Fruit fly (Drosophila melanogaster): ENCODE data around the gene CG9399.

CG9399 gene

DNA sequence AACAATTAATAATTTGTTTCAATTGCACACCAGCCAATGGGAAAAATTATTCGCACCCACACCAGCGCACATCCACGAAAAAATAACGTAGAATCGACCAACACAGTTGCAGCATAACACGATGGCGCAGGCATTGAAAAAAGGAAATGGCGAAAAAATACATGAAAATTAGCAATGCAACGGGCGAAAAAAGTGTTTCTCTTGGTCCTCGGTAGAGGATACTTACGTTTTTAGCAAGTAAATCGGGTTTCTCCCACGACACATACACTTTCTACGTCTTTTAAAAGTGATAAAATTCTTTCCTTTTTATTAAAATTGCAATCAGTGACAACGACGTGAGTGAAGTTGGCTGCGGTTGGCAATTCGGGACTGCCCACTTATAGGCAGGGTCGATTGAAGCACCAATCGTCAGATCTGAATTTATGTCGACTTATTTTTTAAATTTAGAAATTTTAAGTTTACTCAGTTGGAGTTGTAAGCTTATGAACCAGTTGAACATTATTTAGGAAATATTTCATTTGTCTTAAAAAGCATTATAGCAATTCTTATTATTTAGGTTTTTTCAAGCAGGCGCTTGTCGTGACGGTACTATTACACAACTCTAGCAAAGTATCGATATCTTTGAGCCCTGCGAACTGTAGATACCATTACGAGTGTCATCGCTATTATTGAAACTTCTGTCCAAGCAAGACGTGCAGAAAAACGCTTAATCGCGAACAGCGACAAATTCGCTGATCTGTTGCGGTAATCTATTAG lies 3.5 kb upstream of the CG9399 start, which contains the start of the genes Kap-alpha3 and Son (continued):
- TF ChIP-seq CG4328 (GFP tag; optimal IDR thresholded peaks at IDR 0.05) (peak; percentile 97), Dip2 (GFP tag; IDR thresholded peaks at IDR 0.05) (no peak), CG9437 (GFP tag; optimal IDR thresholded peaks at IDR 0.05) (peak; percentile 97), psq (GFP tag; optimal IDR thresholded peaks at IDR 0.05) (peak; percentile 79), Nf-YC (tag; optimal IDR thresholded peaks at IDR 0.05) (peak; percentile 89), Poxn (GFP tag; IDR thresholded peaks at IDR 0.05) (peak; percentile 69), Oaz (GFP tag; IDR thresholded peaks at IDR 0.05) (peak; percentile 74), CG7839 (tag; optimal IDR thresholded peaks at IDR 0.05) (peak; percentile 89), CG12659 (GFP tag; optimal IDR thresholded peaks at IDR 0.05) (peak; percentile 98), Ets65A (GFP tag) (peak; percentile 100), ato (GFP tag; IDR thresholded peaks at IDR 0.05; ENCODE audit: partially characterized antibody) (no peak), BtbVII (GFP tag; optimal IDR thresholded peaks at IDR 0.05) (peak; percentile 92), repo (GFP tag; optimal IDR thresholded peaks at IDR 0.05) (peak; percentile 87), hth (optimal IDR thresholded peaks at IDR 0.05) (no peak), CG12391 (tag; optimal IDR thresholded peaks at IDR 0.05) (peak; percentile 94), CG2116 (GFP tag; optimal IDR thresholded peaks at IDR 0.05) (peak; percentile 99), CG10274 (GFP tag; optimal IDR thresholded peaks at IDR 0.05) (peak; percentile 88), nmo (GFP tag; optimal IDR thresholded peaks at IDR 0.05) (peak; percentile 95), btn (GFP tag; optimal IDR thresholded peaks at IDR 0.05) (peak; percentile 90), CG33557 (GFP tag; optimal IDR thresholded peaks at IDR 0.05) (peak; percentile 95), Lim3 (GFP tag; IDR thresholded peaks at IDR 0.05) (0 out of 2 replicates have a peak, but pooled peaks have one; percentile 11), CG12071 (GFP tag; optimal IDR thresholded peaks at IDR 0.05) (peak; percentile 91), CG1024 (GFP tag; IDR thresholded peaks at IDR 0.05) (peak; percentile 85), Antp (GFP tag; optimal IDR thresholded peaks at IDR 0.05) (peak; percentile 91), CG7745 (tag; optimal IDR thresholded peaks at IDR 0.05) (peak; percentile 42), cg (GFP tag; optimal IDR thresholded peaks at IDR 0.05) (peak; percentile 82), CG30403 (GFP tag; optimal IDR thresholded peaks at IDR 0.05) (peak; percentile 94), Mes4 (GFP tag; optimal IDR thresholded peaks at IDR 0.05) (peak; percentile 96), CG13624 (GFP tag; optimal IDR thresholded peaks at IDR 0.05) (peak; percentile 98), CG18476 (GFP tag; optimal IDR thresholded peaks at IDR 0.05) (peak; percentile 91), CG17829 (tag; optimal IDR thresholded peaks at IDR 0.05) (peak; percentile 90), CG9932 (GFP tag; IDR thresholded peaks at IDR 0.05) (peak; percentile 93), Asciz (GFP tag; optimal IDR thresholded peaks at IDR 0.05) (peak; percentile 90), CG7271 (tag; optimal IDR thresholded peaks at IDR 0.05) (peak; percentile 89), Sox102F (GFP tag; optimal IDR thresholded peaks at IDR 0.05) (peak; percentile 80), nau (GFP tag; optimal IDR thresholded peaks at IDR 0.05) (no peak), CG11398 (GFP tag; optimal IDR thresholded peaks at IDR 0.05) (peak; percentile 87), B-H1 (GFP tag; IDR thresholded peaks at IDR 0.05) (peak; percentile 74), CG9876 (GFP tag; optimal IDR thresholded peaks at IDR 0.05) (peak; percentile 95), zfh1 (GFP tag; IDR thresholded peaks at IDR 0.05) (peak; percentile 81), da (GFP tag; optimal IDR thresholded peaks at IDR 0.05) (peak; percentile 83), CG3847 (GFP tag; IDR thresholded peaks at IDR 0.05) (peak; percentile 93), CG2129 (GFP tag; IDR thresholded peaks at IDR 0.05; ENCODE audit: partially characterized antibody) (peak; percentile 75), CG14965 (GFP tag; optimal IDR thresholded peaks at IDR 0.05; ENCODE audit: borderline replicate concordance) (peak; percentile 62), tgo (GFP tag; IDR thresholded peaks at IDR 0.05) (peak; percentile 86), Atf6 (GFP tag; IDR thresholded peaks at IDR 0.05) (peak; percentile 86), stwl (tag; optimal IDR thresholded peaks at IDR 0.05) (peak; percentile 81), Hr51 (GFP tag; optimal IDR thresholded peaks at IDR 0.05) (peak; percentile 86 to 95), CG10654 (GFP tag; optimal IDR thresholded peaks at IDR 0.05) (peak; percentile 90)

Data from whole organism, embryonic.